Fruit fly (Drosophila melanogaster) whole organism, embryonic: ENCODE measurements around the gene fal.

Source experiments
- Asciz ChIP-seq: fragments of 200-800 bp; sonication (Bioruptor generic); optimal IDR thresholded peaks from 2 replicates; lab custom pipeline; 2017; ENCODE audit warnings: missing biosample characterization, mild to moderate bottlenecking, missing genetic modification characterization, missing genetic modification reagents
- Atf3 ChIP-seq: fragments of 200-800 bp; sonication (Bioruptor generic); optimal IDR thresholded peaks from 3 replicates; lab custom pipeline; 2016; ENCODE audit warnings: missing biosample characterization, missing genetic modification characterization
- CG10366 ChIP-seq: fragments of 200-800 bp; sonication (Bioruptor generic); IDR thresholded peaks from 2 replicates; pipeline ENCODE4 v1.3.6; 2022; ENCODE audit warnings: missing biosample characterization, missing genetic modification characterization
- CG10565 ChIP-seq: fragments of 200-800 bp; sonication (Bioruptor generic); optimal IDR thresholded peaks from 3 replicates; lab custom pipeline; 2016; ENCODE audit warnings: missing biosample characterization, mild to moderate bottlenecking, missing genetic modification characterization
- CG12391 ChIP-seq: fragments of 200-800 bp; sonication (Bioruptor generic); optimal IDR thresholded peaks from 3 replicates; lab custom pipeline; 2018; ENCODE audit warnings: missing biosample characterization, mild to moderate bottlenecking, missing genetic modification characterization, moderate library complexity
- CG17385 ChIP-seq: fragments of 200-800 bp; sonication (Bioruptor generic); optimal IDR thresholded peaks from 3 replicates; lab custom pipeline; 2018; ENCODE audit warnings: missing biosample characterization, mild to moderate bottlenecking, missing genetic modification characterization
- CG17802 ChIP-seq: fragments of 200-800 bp; sonication (Bioruptor generic); optimal IDR thresholded peaks from 2 replicates; lab custom pipeline; 2018; ENCODE audit warnings: missing biosample characterization, mild to moderate bottlenecking, missing genetic modification characterization, moderate library complexity
- CG18599 ChIP-seq: fragments of 200-800 bp; sonication (Bioruptor generic); optimal IDR thresholded peaks from 3 replicates; lab custom pipeline; 2017; ENCODE audit warnings: missing biosample characterization, missing genetic modification characterization, mild to moderate bottlenecking, moderate library complexity, missing genetic modification reagents
- CG2199 ChIP-seq: fragments of 200-800 bp; sonication (Bioruptor generic); IDR thresholded peaks from 3 replicates; pipeline ENCODE4 v1.3.6; 2022; ENCODE audit warnings: missing biosample characterization, missing genetic modification characterization
- CG30020 ChIP-seq: fragments of 200-800 bp; optimal IDR thresholded peaks from 2 replicates; lab custom pipeline; 2019; ENCODE audit warnings: missing biosample characterization, mild to moderate bottlenecking, missing genetic modification characterization, moderate library complexity
- CG31388 ChIP-seq: fragments of 200-800 bp; sonication (Bioruptor generic); optimal IDR thresholded peaks from 2 replicates; lab custom pipeline; 2016; ENCODE audit warnings: missing biosample characterization, missing genetic modification characterization
- CG32772 ChIP-seq: fragments of 200-800 bp; sonication (Bioruptor generic); IDR thresholded peaks from 2 replicates; pipeline ENCODE4 v1.3.6; 2022; ENCODE audit warnings: missing biosample characterization, missing genetic modification characterization
- CG3407 ChIP-seq: fragments of 200-800 bp; sonication (Bioruptor generic); optimal IDR thresholded peaks from 2 replicates; lab custom pipeline; 2018; ENCODE audit warnings: missing biosample characterization, mild to moderate bottlenecking, missing genetic modification characterization
- CG34224 ChIP-seq: fragments of 200-800 bp; sonication (Bioruptor generic); IDR thresholded peaks from 3 replicates; pipeline ENCODE4 v1.3.6; 2022; ENCODE audit warnings: missing biosample characterization, missing genetic modification characterization; ENCODE audit not compliant: partially characterized antibody
- CG3726 ChIP-seq: fragments of 200-800 bp; sonication (Bioruptor generic); IDR thresholded peaks from 3 replicates; pipeline ENCODE4, ENCODE4 v1.3.6; 2022; ENCODE audit warnings: missing biosample characterization, missing genetic modification characterization
- CG42726 ChIP-seq: fragments of 200-800 bp; sonication (Bioruptor generic); IDR thresholded peaks from 2 replicates; pipeline ENCODE4 v1.3.6; 2022; ENCODE audit warnings: missing biosample characterization, missing genetic modification characterization; ENCODE audit not compliant: partially characterized antibody
- CG43689 ChIP-seq: fragments of 200-800 bp; sonication (Bioruptor generic); IDR thresholded peaks from 2 replicates; pipeline ENCODE4 v1.3.6; 2022; ENCODE audit warnings: missing biosample characterization, missing genetic modification characterization
- CG6654 ChIP-seq: fragments of 200-800 bp; sonication (Bioruptor generic); optimal IDR thresholded peaks from 2 replicates; lab custom pipeline; 2017; ENCODE audit warnings: missing biosample characterization, mild to moderate bottlenecking, missing genetic modification characterization
- CG6683 ChIP-seq: fragments of 200-800 bp; sonication (Bioruptor generic); optimal IDR thresholded peaks from 2 replicates; lab custom pipeline; 2017; ENCODE audit warnings: missing biosample characterization, mild to moderate bottlenecking, missing genetic modification characterization, missing genetic modification reagents
- CG6813 ChIP-seq: fragments of 200-800 bp; sonication (Bioruptor generic); optimal IDR thresholded peaks from 2 replicates; lab custom pipeline; 2017; ENCODE audit warnings: missing biosample characterization, missing genetic modification characterization, mild to moderate bottlenecking, moderate library complexity, missing genetic modification reagents
- CG9797 ChIP-seq: fragments of 200-800 bp; sonication (Bioruptor generic); optimal IDR thresholded peaks from 3 replicates; lab custom pipeline; 2018; ENCODE audit warnings: missing biosample characterization, mild to moderate bottlenecking, missing genetic modification characterization
- CrebB ChIP-seq: fragments of 200-800 bp; sonication (Bioruptor generic); optimal IDR thresholded peaks from 3 replicates; lab custom pipeline; 2018; ENCODE audit warnings: missing biosample characterization, mild to moderate bottlenecking, missing genetic modification characterization
- D ChIP-seq, 2 experiments: fragments of 200-800 bp in 1 of 2; fragments of >200 bp in 1 of 2; sonication (Bioruptor generic) in 1 of 2; optimal IDR thresholded peaks; 2 replicates in 1 of 2; 3 replicates in 1 of 2; lab custom pipeline; 2017; ENCODE audit warnings: mild to moderate bottlenecking in 1 of 2, missing biosample characterization in 1 of 2, missing genetic modification characterization in 1 of 2, missing genetic modification reagents in 1 of 2
- Dfd ChIP-seq, 2 experiments: fragments of >200 bp; optimal IDR thresholded peaks; 2 replicates each; lab custom pipeline; 2017; ENCODE audit warnings: missing biosample characterization in 2 of 2, missing genetic modification characterization in 2 of 2
- E2f1 ChIP-seq: fragments of 200-800 bp; sonication (Bioruptor generic); IDR thresholded peaks from 2 replicates; pipeline ENCODE4 v1.3.6; 2022; ENCODE audit warnings: missing biosample characterization, missing genetic modification characterization
- Lhr ChIP-seq: fragments of 200-800 bp; sonication (Bioruptor generic); optimal IDR thresholded peaks from 3 replicates; lab custom pipeline; 2017; ENCODE audit warnings: mild to moderate bottlenecking, missing biosample characterization, missing genetic modification reagents, missing genetic modification characterization
- Nf-YC ChIP-seq: fragments of 200-800 bp; optimal IDR thresholded peaks from 3 replicates; lab custom pipeline; 2019; ENCODE audit warnings: missing biosample characterization, mild to moderate bottlenecking, missing genetic modification characterization, moderate library complexity
- Opbp ChIP-seq: fragments of 200-800 bp; sonication (Bioruptor generic); IDR thresholded peaks from 3 replicates; pipeline ENCODE4 v1.3.6; 2022; ENCODE audit warnings: missing biosample characterization, missing genetic modification characterization; ENCODE audit not compliant: partially characterized antibody
- Six4 ChIP-seq: fragments of 200-800 bp; sonication (Bioruptor generic); optimal IDR thresholded peaks from 2 replicates; lab custom pipeline; 2016; ENCODE audit warnings: missing biosample characterization, missing genetic modification characterization
- TFAM ChIP-seq: fragments of 200-800 bp; sonication (Bioruptor generic); optimal IDR thresholded peaks from 2 replicates; lab custom pipeline; 2017; ENCODE audit warnings: missing biosample characterization, missing genetic modification characterization, inconsistent platforms
- Xbp1 ChIP-seq: fragments of 200-800 bp; sonication (Bioruptor generic); optimal IDR thresholded peaks from 3 replicates; lab custom pipeline; 2016; ENCODE audit warnings: missing biosample characterization, mild to moderate bottlenecking, missing genetic modification characterization
- ash1 ChIP-seq: fragments of 200-800 bp; sonication (Bioruptor generic); optimal IDR thresholded peaks from 2 replicates; lab custom pipeline; 2018; ENCODE audit warnings: missing biosample characterization, mild to moderate bottlenecking, missing genetic modification characterization
- ato ChIP-seq: fragments of 200-800 bp; sonication (Bioruptor generic); IDR thresholded peaks from 2 replicates; pipeline ENCODE4 v1.3.6; 2022; ENCODE audit warnings: missing biosample characterization, missing genetic modification characterization; ENCODE audit not compliant: partially characterized antibody
- bigmax ChIP-seq: fragments of 200-800 bp; sonication (Bioruptor generic); optimal IDR thresholded peaks from 2 replicates; lab custom pipeline; 2018; ENCODE audit warnings: missing biosample characterization, mild to moderate bottlenecking, missing genetic modification characterization
- bsh ChIP-seq, 2 experiments: fragments of 200-800 bp; sonication (Bioruptor generic); optimal IDR thresholded peaks; 2 replicates each; lab custom pipeline; 2017 to 2018; ENCODE audit warnings: mild to moderate bottlenecking in 2 of 2, missing biosample characterization in 2 of 2, missing genetic modification characterization in 2 of 2, moderate library complexity in 1 of 2
- chif ChIP-seq, 2 experiments: fragments of 200-800 bp; sonication (Bioruptor generic); optimal IDR thresholded peaks; 3 replicates each; lab custom pipeline; 2016; ENCODE audit warnings: missing biosample characterization in 2 of 2, missing genetic modification characterization in 2 of 2
- ci ChIP-seq: fragments of 200-800 bp; sonication (Bioruptor generic); IDR thresholded peaks from 3 replicates; pipeline ENCODE4 v1.3.6; 2022; ENCODE audit warnings: missing biosample characterization, missing genetic modification characterization
- croc ChIP-seq: fragments of 200-800 bp; sonication (Bioruptor generic); conservative IDR thresholded peaks from 3 replicates; pipeline ENCODE4 v1.3.6; 2022; ENCODE audit warnings: missing biosample characterization, missing genetic modification characterization
- crol ChIP-seq: fragments of 200-800 bp; sonication (Bioruptor generic); IDR thresholded peaks from 2 replicates; pipeline ENCODE4 v1.3.6; 2022; ENCODE audit warnings: missing biosample characterization, missing genetic modification characterization
- dmrt11E ChIP-seq: fragments of 200-800 bp; sonication (Bioruptor generic); optimal IDR thresholded peaks from 3 replicates; lab custom pipeline; 2018; ENCODE audit warnings: missing biosample characterization, mild to moderate bottlenecking, missing genetic modification characterization, moderate library complexity
- en ChIP-seq: fragments of 200-800 bp; sonication (Bioruptor generic); optimal IDR thresholded peaks from 2 replicates; lab custom pipeline; 2016; ENCODE audit warnings: missing biosample characterization, missing genetic modification characterization
- eve ChIP-seq, 2 experiments: fragments of >200 bp; optimal IDR thresholded peaks; 2 replicates each; lab custom pipeline; 2017; ENCODE audit warnings: missing biosample characterization in 2 of 2, missing genetic modification characterization in 2 of 2
- gsb ChIP-seq: fragments of 200-800 bp; sonication (Bioruptor generic); IDR thresholded peaks from 2 replicates; pipeline ENCODE4 v1.3.6; 2022; ENCODE audit warnings: missing biosample characterization, missing genetic modification characterization
- ind ChIP-seq: fragments of 200-800 bp; sonication (Bioruptor generic); optimal IDR thresholded peaks from 3 replicates; lab custom pipeline; 2016; ENCODE audit warnings: missing biosample characterization, missing genetic modification characterization
- luna ChIP-seq: fragments of 200-800 bp; sonication (Bioruptor generic); optimal IDR thresholded peaks from 2 replicates; lab custom pipeline; 2016; ENCODE audit warnings: missing biosample characterization, missing genetic modification characterization
- schlank ChIP-seq: fragments of 200-800 bp; sonication (Bioruptor generic); optimal IDR thresholded peaks from 2 replicates; lab custom pipeline; 2018; ENCODE audit warnings: missing biosample characterization, mild to moderate bottlenecking, missing genetic modification characterization
- scrt ChIP-seq: fragments of 200-800 bp; sonication (Bioruptor generic); optimal IDR thresholded peaks from 2 replicates; lab custom pipeline; 2018; ENCODE audit warnings: missing biosample characterization, mild to moderate bottlenecking, missing genetic modification characterization, moderate library complexity
- sd ChIP-seq: fragments of 200-800 bp; sonication (Bioruptor generic); optimal IDR thresholded peaks from 3 replicates; lab custom pipeline; 2018; ENCODE audit warnings: missing biosample characterization, mild to moderate bottlenecking, missing genetic modification characterization, moderate library complexity
- sr ChIP-seq: fragments of 200-800 bp; sonication (Bioruptor generic); IDR thresholded peaks from 3 replicates; pipeline ENCODE4 v1.3.6; 2022; ENCODE audit warnings: missing biosample characterization, missing genetic modification characterization
- trh ChIP-seq: fragments of 200-800 bp; sonication (Bioruptor generic); optimal IDR thresholded peaks from 2 replicates; lab custom pipeline; 2016; ENCODE audit warnings: missing biosample characterization, missing genetic modification characterization

fal gene

dm6 chr3L:19294235-19294612, at the start of gene fal:
Gene fal (plus strand): TSS chr3L:19294564.
- TF ChIP-seq crol (GFP tag; lab: Robert Waterston, UW) (no peak), Lhr (GFP tag; lab: Kevin White, UChicago) (peak; percentile 91), Atf3 (GFP tag; lab: Kevin White, UChicago) (no peak), D (optimal IDR thresholded peaks at IDR 0.05; lab: Kevin White, UChicago) (no peak), D (GFP tag; optimal IDR thresholded peaks at IDR 0.05; lab: Kevin White, UChicago) (no peak), CG3726 (GFP tag; lab: Robert Waterston, UW) (no peak), CG34224 (GFP tag; lab: Robert Waterston, UW) (no peak), CG30020 (tag; lab: Kevin White, UChicago) (no peak), chif (GFP tag; optimal IDR thresholded peaks at IDR 0.05; lab: Kevin White, UChicago) (peak in 1 of 2 experiments; percentile 35), sr (no peak), CG9797 (GFP tag; lab: Kevin White, UChicago) (peak; percentile 32), CG12391 (tag; lab: Kevin White, UChicago) (no peak), CG42726 (GFP tag; lab: Robert Waterston, UW) (peak; percentile 59; the same call in 1 of the 2 replicates), CG2199 (GFP tag; lab: Robert Waterston, UW) (peak; percentile 75; the same call in 2 of the 3 replicates), CG43689 (GFP tag; lab: Robert Waterston, UW) (no peak), Dfd (GFP tag; optimal IDR thresholded peaks at IDR 0.05; lab: Kevin White, UChicago) (no peak), scrt (GFP tag; lab: Kevin White, UChicago) (no peak), Asciz (GFP tag; lab: Kevin White, UChicago) (no peak), ash1 (GFP tag; lab: Kevin White, UChicago) (no peak), Nf-YC (no peak), CG31388 (GFP tag; lab: Kevin White, UChicago) (no peak), trh (GFP tag; lab: Kevin White, UChicago) (no peak), CG3407 (GFP tag; lab: Kevin White, UChicago) (no peak), ato (GFP tag; lab: Robert Waterston, UW) (peak; percentile 24; the same call in 1 of the 2 replicates), luna (GFP tag; lab: Kevin White, UChicago) (peak; percentile 41), Xbp1 (GFP tag; lab: Kevin White, UChicago) (peak; percentile 50), CG6683 (GFP tag; lab: Kevin White, UChicago) (no peak), gsb (GFP tag; lab: Robert Waterston, UW) (no peak), eve (GFP tag; optimal IDR thresholded peaks at IDR 0.05; lab: Kevin White, UChicago) (no peak), CG10565 (GFP tag; lab: Kevin White, UChicago) (no peak), TFAM (no peak), bigmax (GFP tag; lab: Kevin White, UChicago) (no peak), ci (GFP tag; lab: Robert Waterston, UW) (no peak), Six4 (GFP tag; lab: Kevin White, UChicago) (no peak), E2f1 (no peak), CG17385 (GFP tag; lab: Kevin White, UChicago) (no peak), CG6654 (no peak), bsh (GFP tag; optimal IDR thresholded peaks at IDR 0.05; lab: Kevin White, UChicago) (no peak), CG18599 (no peak), en (GFP tag; lab: Kevin White, UChicago) (no peak), Opbp (GFP tag; lab: Robert Waterston, UW) (peak; percentile 66; the same call in 2 of the 3 replicates), sd (no peak), ind (GFP tag; lab: Kevin White, UChicago) (peak; percentile 25), croc (GFP tag; lab: Robert Waterston, UW) (no peak; the same call in 2 of the 3 replicates), CG32772 (no peak), CG17802 (no peak), CG6813 (GFP tag; lab: Kevin White, UChicago) (no peak), dmrt11E (tag; lab: Kevin White, UChicago) (no peak), schlank (tag; lab: Kevin White, UChicago) (no peak), CG10366 (GFP tag; lab: Robert Waterston, UW) (no peak; the same call in 1 of the 2 replicates), CrebB (tag; lab: Kevin White, UChicago) (no peak)
